Fruit fly (Drosophila melanogaster): ENCODE data around the gene CG13066.

The CG13066 gene

DNA sequence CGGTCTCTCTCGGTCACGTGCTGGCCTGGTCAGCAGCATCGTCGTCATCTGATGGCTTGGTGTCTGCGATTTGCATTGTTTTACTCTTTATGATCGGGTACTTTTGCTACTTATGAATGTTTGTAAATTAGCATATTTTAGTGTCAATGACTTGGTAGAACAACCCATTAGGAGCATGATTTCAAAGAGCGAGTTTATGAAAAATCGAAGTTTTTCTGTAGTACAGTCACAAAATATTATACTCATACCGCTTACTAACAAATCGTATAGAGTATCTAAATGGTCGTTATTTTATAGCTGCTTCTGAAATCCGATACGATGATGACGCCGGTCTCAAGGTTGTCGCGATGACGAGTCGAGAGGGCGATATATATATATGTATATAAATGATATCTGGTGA is 13.5 kb downstream of the CG13066 start (continued):
- TF ChIP-seq Ssrp (tag; optimal IDR thresholded peaks at IDR 0.05) (no peak), Sin3A (optimal IDR thresholded peaks at IDR 0.05) (no peak), CG18619 (GFP tag; optimal IDR thresholded peaks at IDR 0.05) (no peak), tin (GFP tag; optimal IDR thresholded peaks at IDR 0.05) (no peak), stc (GFP tag; IDR thresholded peaks at IDR 0.05) (no peak), CG11723 (GFP tag; optimal IDR thresholded peaks at IDR 0.05) (no peak), oc (tag; optimal IDR thresholded peaks at IDR 0.05) (no peak), gce (GFP tag; IDR thresholded peaks at IDR 0.05) (no peak), E2f1 (GFP tag; IDR thresholded peaks at IDR 0.05) (no peak), Ets97D (GFP tag; optimal IDR thresholded peaks at IDR 0.05) (no peak), Xrp1 (GFP tag; IDR thresholded peaks at IDR 0.05) (no peak), ERR (GFP tag; optimal IDR thresholded peaks at IDR 0.05) (no peak), CG7928 (GFP tag; optimal IDR thresholded peaks at IDR 0.05) (no peak), CG7357 (GFP tag; IDR thresholded peaks at IDR 0.05) (0 out of 3 replicates have a peak, but pooled peaks have one; percentile 32), Aef1 (GFP tag; IDR thresholded peaks at IDR 0.05) (0 out of 3 replicates have a peak, but pooled peaks have one; percentile 10), gt (GFP tag; IDR thresholded peaks at IDR 0.05) (no peak), CG18599 (GFP tag; optimal IDR thresholded peaks at IDR 0.05) (no peak), CG1602 (GFP tag; optimal IDR thresholded peaks at IDR 0.05) (no peak), CG6175 (GFP tag; IDR thresholded peaks at IDR 0.05) (no peak), dpn (GFP tag; optimal IDR thresholded peaks at IDR 0.05) (peak in 1 of 2 experiments; percentile 1), CG42726 (GFP tag; IDR thresholded peaks at IDR 0.05; ENCODE audit: partially characterized antibody) (no peak), ato (GFP tag; IDR thresholded peaks at IDR 0.05; ENCODE audit: partially characterized antibody) (no peak), Rfx (GFP tag; IDR thresholded peaks at IDR 0.05) (no peak), CG17186 (GFP tag; optimal IDR thresholded peaks at IDR 0.05) (no peak), CG10959 (GFP tag; IDR thresholded peaks at IDR 0.05) (no peak), mam (GFP tag; optimal IDR thresholded peaks at IDR 0.05) (no peak), cad (GFP tag; optimal IDR thresholded peaks at IDR 0.05) (no peak), btn (GFP tag; optimal IDR thresholded peaks at IDR 0.05) (no peak), Adf1 (GFP tag; IDR thresholded peaks at IDR 0.05) (no peak), CG12104 (GFP tag; optimal IDR thresholded peaks at IDR 0.05) (no peak), CG18764 (GFP tag; optimal IDR thresholded peaks at IDR 0.05) (no peak), ab (GFP tag; optimal IDR thresholded peaks at IDR 0.05) (no peak), org-1 (GFP tag; optimal IDR thresholded peaks at IDR 0.05) (no peak), crol (GFP tag; IDR thresholded peaks at IDR 0.05) (no peak), chif (GFP tag; optimal IDR thresholded peaks at IDR 0.05) (no peak), C15 (GFP tag; IDR thresholded peaks at IDR 0.05) (0 out of 3 replicates have a peak, but pooled peaks have one; percentile 15), luna (GFP tag; optimal IDR thresholded peaks at IDR 0.05) (no peak), CG11504 (tag; optimal IDR thresholded peaks at IDR 0.05) (peak; percentile 68), GATAe (GFP tag; conservative IDR thresholded peaks at IDR 0.05) (no peak), twi (tag; optimal IDR thresholded peaks at IDR 0.05) (no peak), CG6272 (GFP tag; IDR thresholded peaks at IDR 0.05) (no peak), CG13624 (GFP tag; optimal IDR thresholded peaks at IDR 0.05) (no peak), Jarid2 (GFP tag; optimal IDR thresholded peaks at IDR 0.05) (no peak), CG43689 (GFP tag; IDR thresholded peaks at IDR 0.05) (no peak), klu (GFP tag; IDR thresholded peaks at IDR 0.05) (no peak), Deaf1 (tag; optimal IDR thresholded peaks at IDR 0.05) (no peak), CG32767 (GFP tag; IDR thresholded peaks at IDR 0.05) (no peak), CG14710 (tag; optimal IDR thresholded peaks at IDR 0.05) (no peak), CG4617 (GFP tag; optimal IDR thresholded peaks at IDR 0.05; ENCODE audit: borderline replicate concordance) (no peak), CG14050 (GFP tag; IDR thresholded peaks at IDR 0.05) (0 out of 3 replicates have a peak, but pooled peaks have one; percentile 17), MESR4 (GFP tag; optimal IDR thresholded peaks at IDR 0.05) (no peak), CG31365 (tag; optimal IDR thresholded peaks at IDR 0.05) (no peak), CG13123 (GFP tag; optimal IDR thresholded peaks at IDR 0.05) (no peak)
